Worm (Caenorhabditis elegans) whole organism, midembryonic: ENCODE results near the gene nlp-59.

Source experiments
- T22C8.4 ChIP-seq: fragments of 200-800 bp; sonication (Bioruptor generic); IDR thresholded peaks from 2 replicates; pipeline ENCODE4 v1.3.6; 2022; ENCODE audit warnings: missing genetic modification characterization, missing compliant biosample characterization
- cog-1 ChIP-seq: sonication (generic microtip); optimal IDR thresholded peaks from 2 replicates; lab custom pipeline; 2016; ENCODE audit warnings: missing genetic modification characterization, missing compliant biosample characterization
- flt-1 ChIP-seq: fragments of 200-800 bp; sonication (Bioruptor generic); IDR thresholded peaks from 2 replicates; pipeline ENCODE4 v1.3.6; 2022; ENCODE audit warnings: missing genetic modification characterization, missing compliant biosample characterization
- klf-2 ChIP-seq: fragments of 200-800 bp; sonication (Bioruptor generic); conservative IDR thresholded peaks from 2 replicates; pipeline ENCODE4 v1.3.6; 2022; ENCODE audit warnings: missing genetic modification reagents, missing genetic modification characterization, missing compliant biosample characterization
- med-1 ChIP-seq: sonication (generic microtip); optimal IDR thresholded peaks from 2 replicates; lab custom pipeline; 2017; ENCODE audit warnings: missing genetic modification characterization, mild to moderate bottlenecking, missing compliant biosample characterization, antibody characterized with exemption, missing genetic modification reagents; ENCODE audit not compliant: insufficient read depth
- ref-1 ChIP-seq: fragments of 200-800 bp; sonication (Bioruptor generic); conservative IDR thresholded peaks from 2 replicates; pipeline ENCODE4 v1.3.6; 2022; ENCODE audit warnings: missing genetic modification reagents, missing genetic modification characterization, missing compliant biosample characterization
- ztf-23 ChIP-seq: fragments of 200-800 bp; sonication (Bioruptor generic); IDR thresholded peaks from 2 replicates; pipeline ENCODE4 v1.3.6; 2022; ENCODE audit warnings: missing genetic modification reagents, missing genetic modification characterization, missing compliant biosample characterization
- ztf-29 ChIP-seq: fragments of 200-800 bp; sonication (Bioruptor generic); IDR thresholded peaks from 2 replicates; pipeline ENCODE4 v1.3.6; 2022; ENCODE audit warnings: missing genetic modification reagents, missing genetic modification characterization, missing compliant biosample characterization

DNA sequence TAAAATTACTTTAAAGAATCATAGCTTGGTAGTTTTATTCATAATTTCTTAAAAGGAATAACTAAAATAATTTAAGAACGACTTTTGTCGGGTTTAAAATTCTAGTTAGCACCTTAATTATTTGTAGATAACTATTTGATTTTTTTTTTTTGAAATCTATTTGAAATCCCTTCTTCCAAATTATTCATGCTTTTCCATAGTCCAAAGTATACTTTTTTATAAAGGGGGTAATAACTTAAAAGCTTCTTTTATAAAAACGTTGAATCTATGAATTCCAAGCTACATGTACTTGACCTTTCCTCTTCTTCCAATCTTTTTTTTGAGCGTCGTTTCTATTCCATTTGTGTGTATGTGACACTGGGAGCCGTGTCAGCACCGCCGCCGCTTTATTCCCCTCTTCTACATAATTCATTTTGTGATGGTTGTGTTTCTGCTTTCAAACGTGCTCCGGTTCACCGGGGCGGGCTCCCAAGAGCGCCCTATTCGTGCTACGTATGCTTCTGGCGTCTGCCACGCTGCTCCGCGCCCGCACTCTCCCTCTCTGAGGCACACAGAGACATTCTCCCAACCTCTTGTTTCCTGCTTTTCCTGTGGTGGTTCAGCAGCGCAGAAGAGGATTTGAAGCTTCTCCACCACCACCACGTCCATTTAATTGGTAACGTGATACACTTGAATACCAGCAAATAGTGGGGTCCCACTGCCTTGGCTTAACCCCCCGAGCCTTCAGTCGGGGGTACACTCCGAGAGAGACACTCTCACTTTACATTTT, 37.6 kb upstream of the nlp-59 start:
- TF ChIP-seq cog-1 (tag; lab: Kevin White, UChicago) (no peak), flt-1 (GFP tag; lab: Robert Waterston, UW) (no peak), T22C8.4 (GFP tag; lab: Robert Waterston, UW) (no peak), ztf-23 (no peak), klf-2 (GFP tag; lab: Robert Waterston, UW) (no peak), ztf-29 (no peak), ref-1 (no peak), med-1 (GFP tag; lab: Kevin White, UChicago) (no peak)
